Worm (Caenorhabditis elegans) whole organism, L1 larva: ENCODE measurements around the gene srlf-10.

ENCODE experiments used
- F16B12.6 ChIP-seq: fragments of 150-350 bp; optimal IDR thresholded peaks from 2 replicates; lab custom pipeline; 2014; ENCODE audit warnings: missing biosample characterization, missing genetic modification characterization
- ces-1 ChIP-seq: fragments of 150-350 bp; optimal IDR thresholded peaks from 2 replicates; lab custom pipeline; 2014; ENCODE audit warnings: missing biosample characterization, missing genetic modification reagents, missing genetic modification characterization
- jun-1 ChIP-seq: fragments of 150-350 bp; optimal IDR thresholded peaks from 2 replicates; lab custom pipeline; 2014; ENCODE audit warnings: missing biosample characterization, missing genetic modification reagents, missing genetic modification characterization
- lin-13 ChIP-seq: fragments of 150-350 bp; optimal IDR thresholded peaks from 2 replicates; lab custom pipeline; 2014; ENCODE audit warnings: missing biosample characterization, missing genetic modification reagents, missing genetic modification characterization
- lin-35 ChIP-seq, 2 experiments: fragments of 150-350 bp; optimal IDR thresholded peaks; 2 replicates each; lab custom pipeline; 2014; ENCODE audit warnings: missing biosample characterization in 2 of 2, missing genetic modification characterization in 2 of 2, missing genetic modification reagents in 2 of 2
- mef-2 ChIP-seq: fragments of 150-350 bp; optimal IDR thresholded peaks from 2 replicates; lab custom pipeline; 2014; ENCODE audit warnings: missing biosample characterization, missing genetic modification characterization
- nhr-11 ChIP-seq: fragments of 150-350 bp; optimal IDR thresholded peaks from 2 replicates; lab custom pipeline; 2014; ENCODE audit warnings: missing biosample characterization, missing genetic modification characterization
- nhr-12 ChIP-seq: sonication (generic microtip); optimal IDR thresholded peaks from 2 replicates; lab custom pipeline; 2017; ENCODE audit warnings: missing biosample characterization, missing genetic modification characterization
- nhr-71 ChIP-seq: sonication (generic microtip); optimal IDR thresholded peaks from 2 replicates; lab custom pipeline; 2016; ENCODE audit warnings: mild to moderate bottlenecking, missing genetic modification characterization, moderate library complexity, missing compliant biosample characterization
- skn-1 ChIP-seq: fragments of 150-350 bp; optimal IDR thresholded peaks from 2 replicates; lab custom pipeline; 2014; ENCODE audit warnings: missing biosample characterization, missing genetic modification characterization

DNA sequence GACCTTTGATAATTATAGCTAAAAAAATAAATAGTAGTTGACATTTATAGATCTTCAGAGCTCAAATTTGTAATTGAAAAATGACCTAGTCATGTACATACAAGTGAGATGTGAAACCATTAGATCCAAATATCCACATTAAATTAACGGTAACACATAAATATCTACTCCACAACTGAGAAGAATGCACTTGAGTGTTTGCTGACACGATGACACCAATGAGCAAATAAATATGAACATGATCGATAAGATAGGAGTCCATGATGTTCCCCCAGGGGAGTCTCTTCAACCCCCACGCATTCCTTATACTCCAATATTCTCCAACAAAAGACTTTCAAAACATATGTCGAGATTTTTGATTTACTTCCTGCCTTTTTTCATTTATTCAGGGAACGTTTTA is 2.4 kb downstream of the srlf-10 start, which contains the start of gene ttr-52:
- TF ChIP-seq nhr-11 (tag; lab: Kevin White, UChicago) (no peak), skn-1 (tag; lab: Kevin White, UChicago) (no peak), mef-2 (tag; lab: Kevin White, UChicago) (no peak), jun-1 (tag; lab: Kevin White, UChicago) (no peak), ces-1 (GFP tag; lab: Kevin White, UChicago) (no peak), lin-13 (GFP tag; lab: Kevin White, UChicago) (no peak), F16B12.6 (tag; lab: Kevin White, UChicago) (no peak), lin-35 (GFP tag; optimal IDR thresholded peaks at IDR 0.05; lab: Kevin White, UChicago) (no peak), nhr-12 (no peak), nhr-71 (no peak)
